Fruit fly (Drosophila melanogaster): Measurements from ENCODE around the gene Lectin-galC1.

Gene Lectin-galC1

DNA sequence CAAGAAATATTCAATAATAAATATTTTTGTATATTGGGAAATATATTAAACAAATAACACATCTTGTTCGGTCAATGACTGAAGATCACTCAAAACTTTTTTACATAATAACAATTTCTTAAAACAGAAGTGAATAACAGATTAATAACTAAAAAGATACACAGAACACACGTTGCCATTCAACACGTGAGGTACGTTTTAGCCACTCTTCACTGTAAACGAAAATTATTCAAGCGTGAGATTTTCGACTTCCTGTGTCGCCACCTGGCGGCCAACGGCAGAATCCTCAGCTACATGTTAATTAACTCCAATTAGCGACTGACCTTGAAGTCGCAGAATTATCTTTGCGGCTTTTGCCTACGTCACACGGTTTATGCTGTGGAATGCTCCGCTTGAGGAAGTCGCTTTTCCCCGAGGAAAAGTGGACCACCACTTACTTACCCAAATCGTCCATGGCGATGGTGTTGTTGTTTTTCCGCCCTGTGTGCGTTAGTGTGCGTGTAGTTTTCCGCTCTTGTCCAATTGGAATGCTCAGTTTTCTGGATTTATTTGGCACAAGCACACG lies 8.6 kb downstream of the Lectin-galC1 start:
- TF ChIP-seq CG8632 (GFP tag; optimal IDR thresholded peaks at IDR 0.05) (peak; percentile 46), pdm3 (GFP tag; optimal IDR thresholded peaks at IDR 0.05) (peak; percentile 46), net (GFP tag; optimal IDR thresholded peaks at IDR 0.05) (peak; percentile 66), CG4318 (GFP tag; optimal IDR thresholded peaks at IDR 0.05) (no peak), Gug (GFP tag; IDR thresholded peaks at IDR 0.05) (no peak), Eip75B (GFP tag; optimal IDR thresholded peaks at IDR 0.05) (peak; percentile 20), CG9139 (GFP tag; optimal IDR thresholded peaks at IDR 0.05) (no peak), acj6 (GFP tag; optimal IDR thresholded peaks at IDR 0.05) (peak; percentile 65), CG11294 (GFP tag; IDR thresholded peaks at IDR 0.05) (no peak), topi (GFP tag; optimal IDR thresholded peaks at IDR 0.05) (peak; percentile 58), Hr38 (GFP tag; optimal IDR thresholded peaks at IDR 0.05) (no peak), fkh (GFP tag; optimal IDR thresholded peaks at IDR 0.05) (no peak), Blimp-1 (GFP tag; optimal IDR thresholded peaks at IDR 0.05) (no peak), Hr39 (GFP tag; optimal IDR thresholded peaks at IDR 0.05) (peak; percentile 68), CG6808 (GFP tag; optimal IDR thresholded peaks at IDR 0.05) (peak; percentile 32), CG6163 (GFP tag; IDR thresholded peaks at IDR 0.05) (peak; percentile 71), CG11902 (GFP tag; optimal IDR thresholded peaks at IDR 0.05) (peak; percentile 21), CG32006 (GFP tag; optimal IDR thresholded peaks at IDR 0.05) (peak; percentile 48), Sox14 (GFP tag; optimal IDR thresholded peaks at IDR 0.05) (peak; percentile 31), achi (GFP tag; optimal IDR thresholded peaks at IDR 0.05) (peak; percentile 51), dac (GFP tag; optimal IDR thresholded peaks at IDR 0.05) (no peak), Eip78C (GFP tag) (peak; percentile 86), CG10669 (GFP tag; optimal IDR thresholded peaks at IDR 0.05) (peak; percentile 50), CG1621 (tag; optimal IDR thresholded peaks at IDR 0.05) (peak; percentile 41), CG7368 (GFP tag; optimal IDR thresholded peaks at IDR 0.05) (no peak), Sox15 (GFP tag; optimal IDR thresholded peaks at IDR 0.05) (peak; percentile 4), CG6276 (GFP tag; optimal IDR thresholded peaks at IDR 0.05) (peak; percentile 6), Smox (GFP tag; optimal IDR thresholded peaks at IDR 0.05) (peak; percentile 68), CG3032 (tag; optimal IDR thresholded peaks at IDR 0.05) (peak; percentile 57), fd85E (GFP tag; optimal IDR thresholded peaks at IDR 0.05) (no peak), Lpt (GFP tag; optimal IDR thresholded peaks at IDR 0.05) (no peak), fd59A (GFP tag; optimal IDR thresholded peaks at IDR 0.05) (peak; percentile 0), spab (GFP tag; optimal IDR thresholded peaks at IDR 0.05) (no peak), salr (GFP tag; optimal IDR thresholded peaks at IDR 0.05) (peak in 1 of 2 experiments; percentile 11), CG6854 (GFP tag; optimal IDR thresholded peaks at IDR 0.05) (no peak), CG34406 (GFP tag; optimal IDR thresholded peaks at IDR 0.05) (peak; percentile 52), CG16779 (tag; optimal IDR thresholded peaks at IDR 0.05) (no peak), CG8319 (GFP tag; optimal IDR thresholded peaks at IDR 0.05) (peak; percentile 22), Eip93F (GFP tag; optimal IDR thresholded peaks at IDR 0.05) (no peak), cyc (GFP tag; optimal IDR thresholded peaks at IDR 0.05) (peak; percentile 53), CG11762 (GFP tag; optimal IDR thresholded peaks at IDR 0.05; ENCODE audit: insufficient read depth) (peak; percentile 28), svp (GFP tag) (peak; percentile 76), OdsH (GFP tag; optimal IDR thresholded peaks at IDR 0.05) (peak; percentile 66), Hr4 (GFP tag; optimal IDR thresholded peaks at IDR 0.05) (peak; percentile 54), Met (GFP tag; optimal IDR thresholded peaks at IDR 0.05) (peak; percentile 67), CG6792 (GFP tag; optimal IDR thresholded peaks at IDR 0.05) (peak; percentile 26), Ets21C (GFP tag; optimal IDR thresholded peaks at IDR 0.05) (peak; percentile 47), CG15336 (GFP tag; IDR thresholded peaks at IDR 0.05) (peak; percentile 57), vri (GFP tag; optimal IDR thresholded peaks at IDR 0.05) (peak; percentile 62), CG10631 (GFP tag; optimal IDR thresholded peaks at IDR 0.05) (peak; percentile 16), lz (GFP tag; optimal IDR thresholded peaks at IDR 0.05) (peak; percentile 50), CG8119 (GFP tag; IDR thresholded peaks at IDR 0.05) (peak; percentile 57; the same call in 2 of the 3 replicates)

Measured in whole organism, prepupa.